Worm (Caenorhabditis elegans): Measurements from ENCODE around the gene Y7A5A.8.
A peak's percentile ranks its signal among the peaks of the same experiment; 100 is the strongest.

The Y7A5A.8 gene

ce11 chrX:15860556-15861008 lies 38.3 kb downstream of the Y7A5A.8 start, which contains the start of gene F53H4.6 (continued):
- peak; percentile 50 for TF ChIP-seq mes-2 (tag; optimal IDR thresholded peaks at IDR 0.05; ENCODE audit: poor library complexity, severe bottlenecking)
- no peak for TF ChIP-seq sdz-12 (GFP tag; optimal IDR thresholded peaks at IDR 0.05)
- no peak for TF ChIP-seq lin-39 (tag; optimal IDR thresholded peaks at IDR 0.05)
- TF ChIP-seq rbr-2 (tag; optimal IDR thresholded peaks at IDR 0.05): peak; percentile 25

- TF ChIP-seq tag-97 (GFP tag; IDR thresholded peaks at IDR 0.05) (no peak), lin-38 (GFP tag; IDR thresholded peaks at IDR 0.05) (peak; percentile 96), mdl-1 (tag; optimal IDR thresholded peaks at IDR 0.05) (peak; percentile 85 to 99), hif-1 (tag; optimal IDR thresholded peaks at IDR 0.05) (peak in 1 of 2 experiments; percentile 79), nhr-6 (tag; optimal IDR thresholded peaks at IDR 0.05) (peak; percentile 59), nhr-48 (tag; optimal IDR thresholded peaks at IDR 0.05) (peak; percentile 10), pha-4 (GFP tag; IDR thresholded peaks at IDR 0.05) (no peak), pha-4 (tag; optimal IDR thresholded peaks at IDR 0.05) (peak; percentile 48), spr-1 (tag; optimal IDR thresholded peaks at IDR 0.05) (peak; percentile 10), vab-7 (GFP tag; IDR thresholded peaks at IDR 0.05) (peak; percentile 15; the same call in 1 of the 2 replicates), dmd-9 (GFP tag; IDR thresholded peaks at IDR 0.05) (0 out of 2 replicates have a peak, but pooled peaks have one; percentile 28), mep-1 (tag; optimal IDR thresholded peaks at IDR 0.05) (peak; percentile 91), T20F7.1 (GFP tag; optimal IDR thresholded peaks at IDR 0.05) (peak; percentile 85), ceh-62 (tag; optimal IDR thresholded peaks at IDR 0.05) (no peak), nhr-102 (tag; optimal IDR thresholded peaks at IDR 0.05) (peak; percentile 37), dve-1 (tag; optimal IDR thresholded peaks at IDR 0.05; ENCODE audit: insufficient read depth) (peak; percentile 87), lim-7 (GFP tag; IDR thresholded peaks at IDR 0.05) (no peak), lir-3 (tag; optimal IDR thresholded peaks at IDR 0.05) (no peak), nhr-77 (tag; optimal IDR thresholded peaks at IDR 0.05) (peak; percentile 85), lsy-2 (tag; optimal IDR thresholded peaks at IDR 0.05) (peak in 1 of 2 experiments; percentile 91), mxl-3 (GFP tag; optimal IDR thresholded peaks at IDR 0.05) (peak; percentile 96), jun-1 (tag; optimal IDR thresholded peaks at IDR 0.05) (no peak), F37D6.2 (tag; optimal IDR thresholded peaks at IDR 0.05) (peak; percentile 28), hlh-11 (tag; optimal IDR thresholded peaks at IDR 0.05) (peak; percentile 73), snpc-4 (tag; optimal IDR thresholded peaks at IDR 0.05) (peak; percentile 37), mes-2 (tag; optimal IDR thresholded peaks at IDR 0.05; ENCODE audit: poor library complexity, severe bottlenecking) (peak; percentile 91), pqm-1 (tag; optimal IDR thresholded peaks at IDR 0.05) (peak; percentile 50), sdz-12 (GFP tag; optimal IDR thresholded peaks at IDR 0.05) (no peak), php-3 (GFP tag; IDR thresholded peaks at IDR 0.05) (no peak), aha-1 (tag) (peak; percentile 89), set-16 (GFP tag; IDR thresholded peaks at IDR 0.05) (no peak), rbr-2 (tag; optimal IDR thresholded peaks at IDR 0.05) (peak; percentile 57), nhr-28 (tag; optimal IDR thresholded peaks at IDR 0.05) (peak; percentile 71), lin-13 (GFP tag; optimal IDR thresholded peaks at IDR 0.05) (peak; percentile 65), hlh-30 (tag; optimal IDR thresholded peaks at IDR 0.05; ENCODE audit: insufficient read depth) (peak; percentile 98), ceh-20 (GFP tag; IDR thresholded peaks at IDR 0.05) (peak; percentile 31; the same call in 1 of the 2 replicates), attf-4 (tag; optimal IDR thresholded peaks at IDR 0.05) (no peak), hmg-1.1 (GFP tag; IDR thresholded peaks at IDR 0.05) (peak; percentile 41; the same call in 1 of the 2 replicates), dmd-6 (GFP tag; IDR thresholded peaks at IDR 0.05) (peak; percentile 58; the same call in 1 of the 2 replicates), dpl-1 (GFP tag; optimal IDR thresholded peaks at IDR 0.05) (peak; percentile 71)
These were observed 43.7 kb downstream of the Y7A5A.8 start, which contains the start of the genes csb-1 and F53H4.4 for ce11 chrX:15865868-15866555. TSS of gene csb-1 (minus strand) at chrX:15865918. TSS of gene F53H4.4 (plus strand) at chrX:15866387.
